Fruit fly (Drosophila melanogaster) whole organism, embryonic: ENCODE data around the gene trk.
A peak's percentile ranks its signal among the peaks of the same experiment; 100 is the strongest.

Experiments used
- Awh ChIP-seq: fragments of 200-800 bp; sonication (Bioruptor generic); IDR thresholded peaks from 2 replicates; pipeline ENCODE4, ENCODE4 v1.3.6; 2022; ENCODE audit warnings: missing biosample characterization, missing genetic modification characterization
- Bdp1 ChIP-seq: fragments of 200-800 bp; sonication (Bioruptor generic); optimal IDR thresholded peaks from 3 replicates; lab custom pipeline; 2016; ENCODE audit warnings: missing biosample characterization, missing genetic modification characterization
- CG15601 ChIP-seq: fragments of 200-800 bp; sonication (Bioruptor generic); optimal IDR thresholded peaks from 3 replicates; lab custom pipeline; 2019; ENCODE audit warnings: missing biosample characterization, mild to moderate bottlenecking, missing genetic modification characterization, moderate library complexity
- CTCF ChIP-seq: fragments of 200-800 bp; sonication (Bioruptor generic); optimal IDR thresholded peaks from 2 replicates; lab custom pipeline; 2017; ENCODE audit warnings: missing biosample characterization, mild to moderate bottlenecking, missing genetic modification characterization, moderate library complexity

- TF ChIP-seq Awh (GFP tag; lab: Robert Waterston, UW) (no peak), CTCF (GFP tag; lab: Kevin White, UChicago) (no peak), CG15601 (tag; lab: Kevin White, UChicago) (peak; percentile 11), Bdp1 (no peak)
Measured at dm6 chr2L:10314327-10315210, 42.4 kb upstream of the trk start, which contains the start of the genes Usp14 and CG4972.
